Worm (Caenorhabditis elegans) whole organism, young adult: ENCODE data around the gene wdr-37.

Experiments used
- B0019.2 ChIP-seq: fragments of 200-800 bp; sonication (Bioruptor generic); conservative IDR thresholded peaks from 2 replicates; pipeline ENCODE4 v1.3.6; 2022; ENCODE audit warnings: missing genetic modification reagents, missing genetic modification characterization, missing compliant biosample characterization
- B0035.1 ChIP-seq: sonication (generic microtip); optimal IDR thresholded peaks from 2 replicates; lab custom pipeline; 2016; ENCODE audit warnings: missing genetic modification characterization, mild to moderate bottlenecking, missing compliant biosample characterization, missing genotype, missing genetic modification reagents
- B0336.3 ChIP-seq: fragments of 200-800 bp; sonication (Bioruptor generic); IDR thresholded peaks from 2 replicates; pipeline ENCODE4 v1.3.6; 2022; ENCODE audit warnings: missing genetic modification characterization, missing compliant biosample characterization
- F10E7.11 ChIP-seq: sonication (generic microtip); optimal IDR thresholded peaks from 2 replicates; lab custom pipeline; 2017; ENCODE audit warnings: mild to moderate bottlenecking, missing genetic modification characterization, moderate library complexity, missing compliant biosample characterization
- F55B11.4 ChIP-seq: sonication (generic microtip); optimal IDR thresholded peaks from 2 replicates; lab custom pipeline; 2016; ENCODE audit warnings: missing compliant biosample characterization, missing genetic modification characterization, borderline replicate concordance; ENCODE audit not compliant: insufficient read depth
- F57A8.1 ChIP-seq: fragments of 200-800 bp; sonication (Bioruptor generic); optimal IDR thresholded peaks from 2 replicates; lab custom pipeline; 2018; ENCODE audit warnings: mild to moderate bottlenecking, missing genetic modification characterization, moderate library complexity, missing compliant biosample characterization
- Y53G8AR.9 ChIP-seq: fragments of 200-800 bp; sonication (Bioruptor generic); conservative IDR thresholded peaks from 2 replicates; pipeline ENCODE4 v1.3.6; 2022; ENCODE audit warnings: missing genetic modification reagents, missing genetic modification characterization, missing compliant biosample characterization
- Y56A3A.18 ChIP-seq: fragments of 200-800 bp; sonication (Bioruptor generic); IDR thresholded peaks from 2 replicates; pipeline ENCODE4 v1.3.6; 2022; ENCODE audit warnings: missing genetic modification reagents, missing genetic modification characterization, missing compliant biosample characterization
- Y67H2A.10 ChIP-seq: fragments of 200-800 bp; sonication (Bioruptor generic); conservative IDR thresholded peaks from 2 replicates; pipeline ENCODE4 v1.3.6; 2022; ENCODE audit warnings: missing genetic modification reagents, missing genetic modification characterization, missing compliant biosample characterization
- Y95B8A.8 ChIP-seq: fragments of 200-800 bp; sonication (Bioruptor generic); IDR thresholded peaks from 2 replicates; pipeline ENCODE4 v1.3.6; 2022; ENCODE audit warnings: missing genetic modification reagents, missing genetic modification characterization, missing compliant biosample characterization
- ama-1 ChIP-seq, 3 experiments: fragments of 150-350 bp in 1 of 3; sonication (generic microtip) in 2 of 3; optimal IDR thresholded peaks; 2 replicates each; lab custom pipeline; 2014 to 2018; ENCODE audit warnings: missing biosample characterization in 2 of 3, missing genetic modification characterization in 2 of 3, missing genetic modification reagents in 2 of 3
- aptf-3 ChIP-seq: fragments of 200-800 bp; sonication (Bioruptor generic); IDR thresholded peaks from 2 replicates; pipeline ENCODE4 v1.3.6; 2022; ENCODE audit warnings: missing genetic modification characterization, missing compliant biosample characterization
- attf-3 ChIP-seq: fragments of 200-800 bp; sonication (Bioruptor generic); conservative IDR thresholded peaks from 2 replicates; pipeline ENCODE4 v1.3.6; 2022; ENCODE audit warnings: missing genetic modification reagents, missing genetic modification characterization, missing compliant biosample characterization
- bed-1 ChIP-seq: fragments of 200-800 bp; sonication (Bioruptor generic); IDR thresholded peaks from 2 replicates; pipeline ENCODE4 v1.3.6; 2022; ENCODE audit warnings: missing genetic modification reagents, missing genetic modification characterization, missing compliant biosample characterization
- cebp-1 ChIP-seq, 2 experiments: fragments of 200-800 bp in 1 of 2; sonication (Bioruptor generic) in 1 of 2; sonication (generic microtip) in 1 of 2; IDR thresholded peaks in 1 of 2; optimal IDR thresholded peaks in 1 of 2; 2 replicates each; pipeline versions ENCODE4 v1.3.6 to Lab custom; 2017 to 2022; ENCODE audit warnings: missing compliant biosample characterization in 2 of 2, missing genetic modification characterization in 2 of 2, mild to moderate bottlenecking in 1 of 2, missing genetic modification reagents in 1 of 2, moderate library complexity in 1 of 2
- cebp-2 ChIP-seq: fragments of 200-800 bp; sonication (Bioruptor generic); IDR thresholded peaks from 2 replicates; pipeline ENCODE4 v1.3.6; 2022; ENCODE audit warnings: missing genetic modification characterization, missing compliant biosample characterization
- ceh-27 ChIP-seq: fragments of 200-800 bp; sonication (Bioruptor generic); optimal IDR thresholded peaks from 2 replicates; lab custom pipeline; 2018; ENCODE audit warnings: mild to moderate bottlenecking, missing genetic modification characterization, moderate library complexity, missing compliant biosample characterization
- ceh-58 ChIP-seq: fragments of 200-800 bp; sonication (Bioruptor generic); IDR thresholded peaks from 2 replicates; pipeline ENCODE4 v1.3.6; 2022; ENCODE audit warnings: missing genetic modification characterization, missing compliant biosample characterization
- die-1 ChIP-seq: sonication (generic microtip); optimal IDR thresholded peaks from 2 replicates; lab custom pipeline; 2016; ENCODE audit warnings: missing genotype, mild to moderate bottlenecking, missing genetic modification characterization, missing compliant biosample characterization
- dox-1 ChIP-seq: fragments of 200-800 bp; sonication (Bioruptor generic); IDR thresholded peaks from 2 replicates; pipeline ENCODE4 v1.3.6; 2022; ENCODE audit warnings: missing genetic modification reagents, missing genetic modification characterization, missing compliant biosample characterization
- egrh-3 ChIP-seq: fragments of 200-800 bp; sonication (Bioruptor generic); IDR thresholded peaks from 2 replicates; pipeline ENCODE4 v1.3.6; 2022; ENCODE audit warnings: missing genetic modification reagents, missing genetic modification characterization, missing compliant biosample characterization
- him-1 ChIP-seq: sonication (generic microtip); optimal IDR thresholded peaks from 2 replicates; lab custom pipeline; 2016; ENCODE audit warnings: missing genotype, missing genetic modification reagents, missing genetic modification characterization, missing compliant biosample characterization
- hlh-12 ChIP-seq: sonication (generic microtip); optimal IDR thresholded peaks from 2 replicates; lab custom pipeline; 2016; ENCODE audit warnings: missing genetic modification characterization, missing compliant biosample characterization
- hsf-1 ChIP-seq: fragments of 200-800 bp; sonication (Bioruptor generic); IDR thresholded peaks from 2 replicates; pipeline ENCODE4 v1.3.6; 2022; ENCODE audit warnings: missing genetic modification reagents, missing genetic modification characterization, missing compliant biosample characterization
- let-526 ChIP-seq: fragments of 200-800 bp; sonication (Bioruptor generic); IDR thresholded peaks from 2 replicates; pipeline ENCODE4 v1.3.6; 2022; ENCODE audit warnings: missing genetic modification reagents, missing genetic modification characterization, missing compliant biosample characterization
- lin-26 ChIP-seq: fragments of 200-800 bp; sonication (Bioruptor generic); IDR thresholded peaks from 2 replicates; pipeline ENCODE4 v1.3.6; 2022; ENCODE audit warnings: missing genetic modification reagents, missing genetic modification characterization, missing compliant biosample characterization
- lin-40 ChIP-seq: sonication (generic microtip); optimal IDR thresholded peaks from 2 replicates; lab custom pipeline; 2016; ENCODE audit warnings: missing genetic modification characterization, mild to moderate bottlenecking, missing compliant biosample characterization, missing genotype, missing genetic modification reagents
- mes-4 ChIP-seq: sonication (generic microtip); optimal IDR thresholded peaks from 2 replicates; lab custom pipeline; 2016; ENCODE audit warnings: missing genotype, missing genetic modification characterization, missing compliant biosample characterization
- mxl-1 ChIP-seq: sonication (generic microtip); optimal IDR thresholded peaks from 2 replicates; lab custom pipeline; 2016; ENCODE audit warnings: missing genetic modification characterization, missing compliant biosample characterization
- nhr-80 ChIP-seq: sonication (generic microtip); optimal IDR thresholded peaks from 2 replicates; lab custom pipeline; 2016; ENCODE audit warnings: missing genetic modification characterization, missing compliant biosample characterization
- nhr-90 ChIP-seq: sonication (generic microtip); optimal IDR thresholded peaks from 2 replicates; lab custom pipeline; 2016; ENCODE audit warnings: missing genotype, mild to moderate bottlenecking, missing genetic modification characterization, missing compliant biosample characterization
- pha-4 ChIP-seq: fragments of 150-350 bp; sonication (generic microtip); optimal IDR thresholded peaks from 2 replicates; lab custom pipeline; 2014; ENCODE audit warnings: missing biosample characterization, missing genetic modification reagents, missing genetic modification characterization
- rcor-1 ChIP-seq: fragments of 200-800 bp; sonication (Bioruptor generic); IDR thresholded peaks from 2 replicates; pipeline ENCODE4 v1.3.6; 2022; ENCODE audit warnings: missing genetic modification reagents, missing genetic modification characterization, missing compliant biosample characterization
- snpc-3.4 ChIP-seq: sonication (generic microtip); optimal IDR thresholded peaks from 2 replicates; lab custom pipeline; 2017; ENCODE audit warnings: missing genetic modification characterization, mild to moderate bottlenecking, missing compliant biosample characterization, antibody characterized with exemption, moderate library complexity, missing genotype, missing genetic modification reagents
- somi-1 ChIP-seq: fragments of 200-800 bp; sonication (Bioruptor generic); optimal IDR thresholded peaks from 2 replicates; lab custom pipeline; 2018; ENCODE audit warnings: mild to moderate bottlenecking, missing genetic modification characterization, missing compliant biosample characterization
- xnd-1 ChIP-seq: sonication (generic microtip); optimal IDR thresholded peaks from 2 replicates; lab custom pipeline; 2016; ENCODE audit warnings: missing genotype, missing genetic modification reagents, missing genetic modification characterization, missing compliant biosample characterization
- zfh-2 ChIP-seq: fragments of 200-800 bp; sonication (Bioruptor generic); conservative IDR thresholded peaks from 2 replicates; pipeline ENCODE4 v1.3.6; 2022; ENCODE audit warnings: missing genetic modification reagents, missing genetic modification characterization, missing compliant biosample characterization
- ztf-22 ChIP-seq: fragments of 200-800 bp; sonication (Bioruptor generic); optimal IDR thresholded peaks from 2 replicates; lab custom pipeline; 2018; ENCODE audit warnings: mild to moderate bottlenecking, missing genetic modification characterization, moderate library complexity, missing compliant biosample characterization
- ztf-25 ChIP-seq: fragments of 200-800 bp; sonication (Bioruptor generic); IDR thresholded peaks from 2 replicates; pipeline ENCODE4 v1.3.6; 2022; ENCODE audit warnings: missing genetic modification reagents, missing genetic modification characterization, missing compliant biosample characterization
- ztf-28 ChIP-seq: fragments of 200-800 bp; sonication (Bioruptor generic); IDR thresholded peaks from 2 replicates; pipeline ENCODE4 v1.3.6; 2022; ENCODE audit warnings: missing genetic modification reagents, missing genetic modification characterization, missing compliant biosample characterization

wdr-37 gene

DNA sequence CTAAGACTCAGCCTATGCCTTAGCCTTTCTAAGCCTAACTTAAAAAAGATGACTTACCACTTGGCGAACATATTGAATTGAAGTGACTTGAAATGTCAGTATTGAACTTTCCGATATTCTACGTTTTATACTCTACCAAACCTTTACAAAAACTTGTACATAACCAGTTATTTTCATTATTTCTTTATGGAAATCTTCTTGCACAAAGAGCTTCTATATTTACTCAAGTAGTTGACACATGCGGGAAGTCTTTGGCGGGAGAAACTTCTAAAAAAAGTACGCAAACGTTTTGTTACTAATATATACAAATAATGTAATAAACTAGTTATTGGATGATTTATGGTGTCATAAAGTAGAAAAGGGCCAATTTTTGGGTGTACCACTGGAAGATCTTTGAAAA is 31.2 kb downstream of the wdr-37 start, which contains the start of gene nspb-12:
nspb-12 (minus strand) TSS at position 101 of the 400 bp plus-strand sequence.
- TF ChIP-seq dox-1 (GFP tag; lab: Robert Waterston, UW) = no peak
- TF ChIP-seq cebp-2 (GFP tag; lab: Robert Waterston, UW) = no peak
- no peak for TF ChIP-seq aptf-3
- TF ChIP-seq ztf-25 (GFP tag; lab: Robert Waterston, UW) = no peak
- no peak for TF ChIP-seq mes-4 (tag; lab: Kevin White, UChicago)
- no peak for TF ChIP-seq Y56A3A.18 (GFP tag; lab: Robert Waterston, UW)
- TF ChIP-seq hlh-12 (tag; lab: Kevin White, UChicago) = no peak
- no peak for TF ChIP-seq egrh-3 (GFP tag; lab: Robert Waterston, UW)
- TF ChIP-seq lin-40 (tag; lab: Kevin White, UChicago) = no peak
- TF ChIP-seq zfh-2 (GFP tag; lab: Robert Waterston, UW) = no peak
- no peak for TF ChIP-seq ceh-58 (GFP tag; lab: Robert Waterston, UW)
- no peak for TF ChIP-seq mxl-1
- no peak for TF ChIP-seq bed-1 (GFP tag; lab: Robert Waterston, UW)

DNA sequence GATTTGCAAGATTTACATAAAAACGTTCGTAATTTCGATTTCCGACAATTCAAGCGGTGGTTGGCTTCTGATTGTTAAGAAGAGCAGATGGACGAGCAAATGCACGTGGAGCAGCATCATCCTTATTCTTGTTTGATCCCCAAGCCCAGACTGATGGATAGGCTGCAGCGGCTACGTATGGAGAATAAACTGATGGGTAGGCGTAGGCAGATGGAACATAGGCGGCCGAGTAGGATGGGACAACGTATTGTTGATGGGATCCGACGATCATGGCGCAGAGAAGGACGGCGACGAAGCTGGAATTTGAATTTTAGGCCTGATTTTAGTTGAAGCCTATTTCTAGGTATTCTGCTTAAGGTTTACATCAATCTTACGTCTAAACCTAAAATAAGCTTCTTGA is 31.6 kb downstream of the wdr-37 start:
- 0 out of 2 replicates have a peak, but pooled peaks have one; percentile 12 for TF ChIP-seq aptf-3
- TF ChIP-seq lin-26 = no peak
- no peak for TF ChIP-seq xnd-1 (tag; lab: Kevin White, UChicago)
- no peak for TF ChIP-seq F10E7.11

DNA sequence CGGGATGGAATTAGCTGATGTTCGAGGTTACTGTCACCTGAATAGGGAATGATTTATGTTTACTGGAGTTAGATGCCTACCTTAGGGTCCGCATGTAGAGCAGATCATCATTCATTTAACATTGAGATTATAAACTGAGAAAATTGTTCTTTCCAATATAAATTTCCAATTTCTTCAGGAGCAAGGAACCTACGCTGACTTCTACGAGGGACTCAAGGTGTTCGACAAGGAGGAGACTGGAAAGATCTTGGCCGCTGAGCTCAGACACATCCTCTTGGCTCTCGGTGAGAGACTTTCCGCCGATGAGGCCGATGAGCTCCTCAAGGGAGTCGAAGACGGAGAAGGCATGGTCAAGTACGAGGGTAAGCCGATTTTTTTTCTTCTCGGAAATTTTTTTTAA is 33.4 kb downstream of the wdr-37 start:
- TF ChIP-seq attf-3 (GFP tag; lab: Robert Waterston, UW) = no peak
- TF ChIP-seq somi-1 (GFP tag; lab: Kevin White, UChicago) = no peak
- TF ChIP-seq nhr-80 (tag; lab: Kevin White, UChicago) = no peak
- no peak for TF ChIP-seq let-526 (GFP tag; lab: Robert Waterston, UW)
- TF ChIP-seq Y56A3A.18 (GFP tag; lab: Robert Waterston, UW) = no peak
- TF ChIP-seq ztf-22 (GFP tag; lab: Kevin White, UChicago) = no peak
- no peak for TF ChIP-seq B0019.2
- TF ChIP-seq egrh-3 (GFP tag; lab: Robert Waterston, UW) = no peak
- no peak for TF ChIP-seq rcor-1 (GFP tag; lab: Robert Waterston, UW)
- no peak for TF ChIP-seq aptf-3
- no peak for TF ChIP-seq lin-40 (tag; lab: Kevin White, UChicago)

DNA sequence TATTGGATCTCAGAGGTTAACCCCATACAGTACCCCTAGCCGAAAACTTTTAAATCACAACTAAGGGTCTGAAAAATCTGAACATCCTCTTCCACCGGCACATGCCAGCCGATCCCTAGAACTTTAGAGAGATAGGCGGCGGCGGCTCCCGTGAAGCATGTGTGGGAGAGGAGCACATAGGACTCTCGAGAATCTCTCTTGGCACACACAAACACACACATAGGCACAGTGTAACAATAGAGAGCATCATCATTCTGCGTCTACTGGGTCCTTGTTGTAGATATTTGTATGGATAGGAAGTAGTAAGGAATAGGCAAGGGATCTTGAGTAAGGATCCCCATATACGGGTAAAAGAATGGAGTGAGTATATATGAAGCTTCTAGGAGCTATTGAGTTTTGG is 34.2 kb downstream of the wdr-37 start:
- no peak for TF ChIP-seq nhr-90 (tag; lab: Kevin White, UChicago)
- TF ChIP-seq ceh-27 (GFP tag; lab: Kevin White, UChicago) = peak; percentile 2
- TF ChIP-seq die-1 (tag; lab: Kevin White, UChicago) = no peak

DNA sequence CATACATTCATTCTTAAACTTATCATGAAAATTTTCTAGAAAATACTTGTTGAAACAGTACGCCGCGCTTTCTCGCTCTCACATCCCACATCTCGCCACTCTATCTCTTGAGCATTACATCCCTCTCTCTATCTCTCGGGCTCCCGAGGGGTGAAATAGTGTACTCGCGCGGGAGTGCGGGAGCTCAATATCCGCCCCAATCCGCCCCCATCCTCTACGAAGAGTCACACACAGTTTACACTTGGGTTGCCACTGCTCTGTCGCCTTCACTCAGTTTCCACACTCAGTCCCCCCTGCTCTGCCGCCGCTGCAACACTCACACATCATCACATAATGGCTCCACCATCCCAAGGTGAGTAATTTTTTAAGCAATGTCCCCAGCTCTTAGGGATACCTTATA is 35.1 kb downstream of the wdr-37 start, which contains the start of gene mlc-3:
mlc-3 (plus strand) TSS at position 227 of the 400 bp plus-strand sequence.
- TF ChIP-seq pha-4 (no peak), cebp-1 (GFP tag; IDR thresholded peaks at IDR 0.05; lab: Robert Waterston, UW) (no peak), cebp-1 (tag; optimal IDR thresholded peaks at IDR 0.05; lab: Kevin White, UChicago) (peak; percentile 15), B0019.2 (no peak), him-1 (tag; lab: Kevin White, UChicago) (peak; percentile 47), F57A8.1 (GFP tag; lab: Kevin White, UChicago) (no peak), ztf-28 (0 out of 2 replicates have a peak, but pooled peaks have one; percentile 69), F10E7.11 (no peak), lin-40 (tag; lab: Kevin White, UChicago) (no peak), snpc-3.4 (tag; lab: Kevin White, UChicago) (no peak), zfh-2 (GFP tag; lab: Robert Waterston, UW) (peak; percentile 64), B0035.1 (tag; lab: Kevin White, UChicago) (no peak), F55B11.4 (tag; lab: Kevin White, UChicago) (no peak), Y95B8A.8 (GFP tag; lab: Robert Waterston, UW) (no peak), ama-1 (optimal IDR thresholded peaks at IDR 0.05; lab: Kevin White, UChicago) (no peak), ama-1 (GFP tag; optimal IDR thresholded peaks at IDR 0.05; lab: Kevin White, UChicago) (no peak), dox-1 (GFP tag; lab: Robert Waterston, UW) (no peak), hsf-1 (GFP tag; lab: Robert Waterston, UW) (no peak), Y53G8AR.9 (GFP tag; lab: Robert Waterston, UW) (0 out of 2 replicates have a peak, but pooled peaks have one; percentile 46), aptf-3 (no peak), somi-1 (GFP tag; lab: Kevin White, UChicago) (no peak), ztf-25 (GFP tag; lab: Robert Waterston, UW) (no peak), Y67H2A.10 (GFP tag; lab: Robert Waterston, UW) (no peak), B0336.3 (GFP tag; lab: Robert Waterston, UW) (no peak)
